Worm (Caenorhabditis elegans) whole organism, L1 larva: ENCODE results near the gene C30H6.5.

Experiments used
- nhr-11 ChIP-seq: fragments of 150-350 bp; optimal IDR thresholded peaks from 2 replicates; lab custom pipeline; 2014; ENCODE audit warnings: missing biosample characterization, missing genetic modification characterization
- nhr-90 ChIP-seq: sonication (generic microtip); optimal IDR thresholded peaks from 2 replicates; lab custom pipeline; 2016; ENCODE audit warnings: mild to moderate bottlenecking, missing genetic modification characterization, missing compliant biosample characterization; ENCODE audit not compliant: poor library complexity
- pqm-1 ChIP-seq: sonication (generic microtip); optimal IDR thresholded peaks from 3 replicates; lab custom pipeline; 2017; ENCODE audit warnings: missing biosample characterization, missing genetic modification characterization
- ztf-4 ChIP-seq: fragments of 150-350 bp; optimal IDR thresholded peaks from 2 replicates; lab custom pipeline; 2014; ENCODE audit warnings: missing biosample characterization, missing genetic modification characterization

ce11 chrIV:17405530-17405929, 34.0 kb downstream of the C30H6.5 start, which contains the start of gene pmp-4:
- TF ChIP-seq nhr-90 (tag; lab: Kevin White, UChicago) (no peak), nhr-11 (tag; lab: Kevin White, UChicago) (no peak), pqm-1 (tag; lab: Kevin White, UChicago) (no peak), ztf-4 (tag; lab: Kevin White, UChicago) (no peak)
